Worm (Caenorhabditis elegans) whole organism, L4 larva: ENCODE data around the gene puf-9.

Experiments used
- R02D3.7 ChIP-seq: fragments of 150-350 bp; sonication (generic microtip); optimal IDR thresholded peaks from 3 replicates; lab custom pipeline; 2014; ENCODE audit warnings: missing biosample characterization, missing genetic modification characterization
- Y48G9A.11 ChIP-seq: fragments of 200-800 bp; sonication (Bioruptor generic); IDR thresholded peaks from 2 replicates; pipeline ENCODE4 v1.3.6; 2022; ENCODE audit warnings: missing genetic modification reagents, missing genetic modification characterization, missing compliant biosample characterization
- ZK337.2 ChIP-seq: fragments of 200-800 bp; sonication (Bioruptor generic); IDR thresholded peaks from 2 replicates; pipeline ENCODE4 v1.3.6; 2022; ENCODE audit warnings: missing genetic modification reagents, missing genetic modification characterization, missing compliant biosample characterization
- aha-1 ChIP-seq: fragments of 150-350 bp; peaks from one replicate; lab custom pipeline; 2014; ENCODE audit warnings: missing biosample characterization, missing genetic modification characterization
- ama-1 ChIP-seq: fragments of 150-350 bp; optimal IDR thresholded peaks from 2 replicates; lab custom pipeline; 2014; ENCODE audit warnings: inconsistent platforms, mixed read lengths
- attf-4 ChIP-seq: sonication (generic microtip); optimal IDR thresholded peaks from 3 replicates; lab custom pipeline; 2017; ENCODE audit warnings: missing biosample characterization, missing genetic modification characterization
- ceh-20 ChIP-seq: fragments of 200-800 bp; sonication (Bioruptor generic); IDR thresholded peaks from 2 replicates; pipeline ENCODE4 v1.3.6; 2022; ENCODE audit warnings: missing genetic modification reagents, missing genetic modification characterization, missing compliant biosample characterization
- ceh-28 ChIP-seq: fragments of 150-350 bp; optimal IDR thresholded peaks from 2 replicates; lab custom pipeline; 2014; ENCODE audit warnings: missing biosample characterization, missing genetic modification reagents, missing genetic modification characterization
- ceh-44 ChIP-seq: fragments of 200-800 bp; sonication (Bioruptor generic); IDR thresholded peaks from 2 replicates; pipeline ENCODE4 v1.3.6; 2022; ENCODE audit warnings: missing genetic modification reagents, missing genetic modification characterization, missing compliant biosample characterization
- ces-1 ChIP-seq: fragments of 150-350 bp; sonication (generic microtip); optimal IDR thresholded peaks from 4 replicates; lab custom pipeline; 2014; ENCODE audit warnings: missing biosample characterization, missing genetic modification reagents, missing genetic modification characterization
- cey-2 ChIP-seq: sonication (generic microtip); optimal IDR thresholded peaks from 3 replicates; lab custom pipeline; 2017; ENCODE audit warnings: missing genetic modification characterization, mild to moderate bottlenecking, missing compliant biosample characterization, antibody characterized with exemption, borderline replicate concordance; ENCODE audit not compliant: insufficient read depth
- daf-12 ChIP-seq: fragments of 150-350 bp; optimal IDR thresholded peaks from 2 replicates; lab custom pipeline; 2014; ENCODE audit warnings: missing biosample characterization, missing genetic modification reagents, missing genetic modification characterization
- daf-19 ChIP-seq: fragments of 200-800 bp; sonication (Bioruptor generic); conservative IDR thresholded peaks from 2 replicates; pipeline ENCODE4 v1.3.6; 2022; ENCODE audit warnings: missing genetic modification characterization, missing compliant biosample characterization
- dve-1 ChIP-seq: sonication (generic microtip); optimal IDR thresholded peaks from 2 replicates; lab custom pipeline; 2017; ENCODE audit warnings: antibody characterized with exemption, mild to moderate bottlenecking, missing genetic modification characterization, missing compliant biosample characterization; ENCODE audit not compliant: insufficient read depth
- egl-27 ChIP-seq: sonication (generic microtip); optimal IDR thresholded peaks from 3 replicates; lab custom pipeline; 2017; ENCODE audit warnings: missing biosample characterization, missing genetic modification reagents, missing genetic modification characterization
- fkh-10 ChIP-seq: fragments of 150-350 bp; optimal IDR thresholded peaks from 2 replicates; lab custom pipeline; 2014; ENCODE audit warnings: missing biosample characterization, missing genetic modification reagents, missing genetic modification characterization
- fos-1 ChIP-seq: fragments of 150-350 bp; optimal IDR thresholded peaks from 2 replicates; lab custom pipeline; 2014; ENCODE audit warnings: missing biosample characterization, missing genetic modification characterization
- hif-1 ChIP-seq, 2 experiments: sonication (generic microtip); optimal IDR thresholded peaks; 2 replicates each; lab custom pipeline; 2016 to 2017; ENCODE audit warnings: missing compliant biosample characterization in 2 of 2, missing genetic modification characterization in 2 of 2, missing genetic modification reagents in 2 of 2, missing genotype in 2 of 2, mild to moderate bottlenecking in 1 of 2
- hlh-11 ChIP-seq: fragments of 200-800 bp; sonication (Bioruptor generic); optimal IDR thresholded peaks from 2 replicates; lab custom pipeline; 2018; ENCODE audit warnings: mild to moderate bottlenecking, missing genetic modification characterization, missing compliant biosample characterization
- hlh-30 ChIP-seq: sonication (generic microtip); optimal IDR thresholded peaks from 2 replicates; lab custom pipeline; 2017; ENCODE audit warnings: antibody characterized with exemption, mild to moderate bottlenecking, missing genetic modification characterization, missing compliant biosample characterization; ENCODE audit not compliant: insufficient read depth
- hmg-1.1 ChIP-seq: fragments of 200-800 bp; sonication (Bioruptor generic); IDR thresholded peaks from 2 replicates; pipeline ENCODE4 v1.3.6; 2022; ENCODE audit warnings: missing genetic modification reagents, missing genetic modification characterization, missing compliant biosample characterization
- lim-7 ChIP-seq: fragments of 200-800 bp; sonication (Bioruptor generic); IDR thresholded peaks from 2 replicates; pipeline ENCODE4 v1.3.6; 2022; ENCODE audit warnings: missing genetic modification characterization, missing compliant biosample characterization
- lin-1 ChIP-seq: fragments of 200-800 bp; sonication (Bioruptor generic); IDR thresholded peaks from 2 replicates; pipeline ENCODE4 v1.3.6; 2022; ENCODE audit warnings: missing genetic modification reagents, missing genetic modification characterization, missing compliant biosample characterization
- lin-13 ChIP-seq: fragments of 150-350 bp; optimal IDR thresholded peaks from 2 replicates; lab custom pipeline; 2014; ENCODE audit warnings: missing biosample characterization, missing genetic modification reagents, missing genetic modification characterization
- lsy-2 ChIP-seq, 2 experiments: fragments of 150-350 bp in 1 of 2; sonication (generic microtip) in 1 of 2; optimal IDR thresholded peaks; 2 replicates each; lab custom pipeline; 2014 to 2017; ENCODE audit warnings: missing biosample characterization in 2 of 2, missing genetic modification characterization in 2 of 2
- mdt-29 ChIP-seq: fragments of 200-800 bp; sonication (Bioruptor generic); IDR thresholded peaks from 2 replicates; pipeline ENCODE4 v1.3.6; 2022; ENCODE audit warnings: missing genetic modification reagents, missing genetic modification characterization, missing compliant biosample characterization
- mep-1 ChIP-seq: fragments of 150-350 bp; sonication (generic microtip); optimal IDR thresholded peaks from 3 replicates; lab custom pipeline; 2014; ENCODE audit warnings: missing biosample characterization, missing genetic modification characterization
- mxl-2 ChIP-seq: fragments of 200-800 bp; sonication (Bioruptor generic); conservative IDR thresholded peaks from 2 replicates; pipeline ENCODE4 v1.3.6; 2022; ENCODE audit warnings: missing genetic modification reagents, missing genetic modification characterization, missing compliant biosample characterization
- mxl-3 ChIP-seq: fragments of 200-800 bp; sonication (Bioruptor generic); optimal IDR thresholded peaks from 2 replicates; lab custom pipeline; 2018; ENCODE audit warnings: mild to moderate bottlenecking, missing genetic modification characterization, missing compliant biosample characterization
- nhr-102 ChIP-seq: sonication (generic microtip); optimal IDR thresholded peaks from 2 replicates; lab custom pipeline; 2016; ENCODE audit warnings: mild to moderate bottlenecking, missing genetic modification characterization, moderate library complexity, missing compliant biosample characterization
- nhr-11 ChIP-seq: fragments of 150-350 bp; optimal IDR thresholded peaks from 2 replicates; lab custom pipeline; 2014; ENCODE audit warnings: missing biosample characterization, missing genetic modification characterization
- nhr-237 ChIP-seq: sonication (generic microtip); optimal IDR thresholded peaks from 2 replicates; lab custom pipeline; 2017; ENCODE audit warnings: missing biosample characterization, missing genetic modification characterization
- nhr-41 ChIP-seq: fragments of 200-800 bp; sonication (Bioruptor generic); IDR thresholded peaks from 2 replicates; pipeline ENCODE4 v1.3.6; 2022; ENCODE audit warnings: missing genetic modification reagents, missing genetic modification characterization, missing compliant biosample characterization
- nhr-42 ChIP-seq: fragments of 200-800 bp; sonication (Bioruptor generic); IDR thresholded peaks from 2 replicates; pipeline ENCODE4 v1.3.6; 2022; ENCODE audit warnings: missing genetic modification characterization, missing compliant biosample characterization
- nhr-48 ChIP-seq: sonication (generic microtip); optimal IDR thresholded peaks from 2 replicates; lab custom pipeline; 2016; ENCODE audit warnings: mild to moderate bottlenecking, missing genetic modification characterization, missing compliant biosample characterization
- nhr-6 ChIP-seq: fragments of 150-350 bp; optimal IDR thresholded peaks from 2 replicates; lab custom pipeline; 2014; ENCODE audit warnings: missing biosample characterization, missing genetic modification characterization
- nhr-76 ChIP-seq: fragments of 150-350 bp; optimal IDR thresholded peaks from 2 replicates; lab custom pipeline; 2014; ENCODE audit warnings: missing biosample characterization, missing genetic modification characterization
- nhr-77 ChIP-seq: fragments of 150-350 bp; optimal IDR thresholded peaks from 2 replicates; lab custom pipeline; 2014; ENCODE audit warnings: missing biosample characterization, missing genetic modification characterization
- pqm-1 ChIP-seq: sonication (generic microtip); optimal IDR thresholded peaks from 2 replicates; lab custom pipeline; 2017; ENCODE audit warnings: missing biosample characterization, missing genetic modification characterization
- rbr-2 ChIP-seq: sonication (generic microtip); optimal IDR thresholded peaks from 2 replicates; lab custom pipeline; 2016; ENCODE audit warnings: missing genotype, missing genetic modification characterization, missing compliant biosample characterization
- set-16 ChIP-seq: fragments of 200-800 bp; sonication (Bioruptor generic); IDR thresholded peaks from 2 replicates; pipeline ENCODE4 v1.3.6; 2022; ENCODE audit warnings: missing genetic modification reagents, missing genetic modification characterization, missing compliant biosample characterization
- skn-1 ChIP-seq: fragments of 150-350 bp; optimal IDR thresholded peaks from 2 replicates; lab custom pipeline; 2014; ENCODE audit warnings: missing biosample characterization, missing genetic modification characterization
- snpc-4 ChIP-seq: fragments of 150-350 bp; optimal IDR thresholded peaks from 2 replicates; lab custom pipeline; 2014; ENCODE audit warnings: missing biosample characterization, missing genetic modification characterization
- tag-97 ChIP-seq: fragments of 200-800 bp; sonication (Bioruptor generic); IDR thresholded peaks from 2 replicates; pipeline ENCODE4 v1.3.6; 2022; ENCODE audit warnings: missing genetic modification characterization, missing compliant biosample characterization
- tra-1 ChIP-seq: fragments of 200-800 bp; sonication (Bioruptor generic); IDR thresholded peaks from 2 replicates; pipeline ENCODE4 v1.3.6; 2022; ENCODE audit warnings: missing genetic modification reagents, missing genetic modification characterization, missing compliant biosample characterization
- unc-130 ChIP-seq: sonication (generic microtip); optimal IDR thresholded peaks from 2 replicates; lab custom pipeline; 2016; ENCODE audit warnings: missing genetic modification reagents, missing genetic modification characterization, missing compliant biosample characterization
- unc-39 ChIP-seq: sonication (generic microtip); optimal IDR thresholded peaks from 2 replicates; lab custom pipeline; 2017; ENCODE audit warnings: missing biosample characterization, missing genetic modification characterization
- vab-7 ChIP-seq: fragments of 200-800 bp; sonication (Bioruptor generic); IDR thresholded peaks from 2 replicates; pipeline ENCODE4 v1.3.6; 2022; ENCODE audit warnings: missing genetic modification reagents, missing genetic modification characterization, missing compliant biosample characterization
- zfp-2 ChIP-seq: sonication (generic microtip); optimal IDR thresholded peaks from 2 replicates; lab custom pipeline; 2016; ENCODE audit warnings: mild to moderate bottlenecking, missing genetic modification characterization, missing compliant biosample characterization
- zip-11 ChIP-seq: fragments of 200-800 bp; sonication (Bioruptor generic); IDR thresholded peaks from 2 replicates; pipeline ENCODE4 v1.3.6; 2022; ENCODE audit warnings: missing genetic modification characterization, missing compliant biosample characterization
- ztf-11 ChIP-seq: fragments of 150-350 bp; optimal IDR thresholded peaks from 2 replicates; lab custom pipeline; 2014; ENCODE audit warnings: missing biosample characterization, missing genetic modification characterization
- ztf-7 ChIP-seq: fragments of 150-350 bp; optimal IDR thresholded peaks from 2 replicates; lab custom pipeline; 2014; ENCODE audit warnings: missing biosample characterization, missing genetic modification characterization

Gene puf-9

ce11 chrX:5801156-5801592 is 40.2 kb upstream of the puf-9 start (continued):
- TF ChIP-seq set-16 (GFP tag; lab: Robert Waterston, UW): peak; percentile 37; the same call in 1 of the 2 replicates
- peak; percentile 68 for TF ChIP-seq lin-1 (GFP tag; lab: Robert Waterston, UW)
- peak; percentile 75 for TF ChIP-seq Y48G9A.11
- peak; percentile 7 for TF ChIP-seq pqm-1
- peak; percentile 24 for TF ChIP-seq snpc-4
- TF ChIP-seq zfp-2: peak; percentile 48
- TF ChIP-seq nhr-76 (tag; lab: Kevin White, UChicago): no peak
- peak; percentile 73 for TF ChIP-seq unc-130 (GFP tag; lab: Kevin White, UChicago)
- TF ChIP-seq ztf-11 (tag; lab: Kevin White, UChicago): no peak
- TF ChIP-seq fos-1 (tag; lab: Kevin White, UChicago): no peak
- TF ChIP-seq hlh-11 (tag; lab: Kevin White, UChicago): peak; percentile 83
- TF ChIP-seq nhr-77 (tag; lab: Kevin White, UChicago): peak; percentile 48
- peak; percentile 88 for TF ChIP-seq lim-7 (GFP tag; lab: Robert Waterston, UW)
- peak; percentile 57 for TF ChIP-seq fkh-10 (GFP tag; lab: Kevin White, UChicago)
- 0 out of 2 replicates have a peak, but pooled peaks have one; percentile 25 for TF ChIP-seq ZK337.2 (GFP tag; lab: Robert Waterston, UW)
- TF ChIP-seq cey-2 (tag; lab: Kevin White, UChicago): no peak
- peak; percentile 94 for TF ChIP-seq mep-1 (tag; lab: Kevin White, UChicago)
- TF ChIP-seq ceh-20 (GFP tag; lab: Robert Waterston, UW): peak; percentile 86
- TF ChIP-seq lin-13 (GFP tag; lab: Kevin White, UChicago): peak; percentile 66
- TF ChIP-seq ceh-28 (tag; lab: Kevin White, UChicago): peak; percentile 26
- TF ChIP-seq mdt-29 (GFP tag; lab: Robert Waterston, UW): peak; percentile 85
- peak; percentile 78 for TF ChIP-seq mxl-3
- peak; percentile 82; the same call in 1 of the 2 replicates for TF ChIP-seq tag-97 (GFP tag; lab: Robert Waterston, UW)
- peak; percentile 82 for TF ChIP-seq nhr-11 (tag; lab: Kevin White, UChicago)
- peak; percentile 24 for TF ChIP-seq nhr-237
- TF ChIP-seq nhr-41: 0 out of 2 replicates have a peak, but pooled peaks have one; percentile 53
- peak; percentile 88 for TF ChIP-seq tra-1 (GFP tag; lab: Robert Waterston, UW)
- no peak for TF ChIP-seq ama-1
- TF ChIP-seq rbr-2: peak; percentile 92
- peak; percentile 59 to 63 for TF ChIP-seq hif-1 (tag; optimal IDR thresholded peaks at IDR 0.05; lab: Kevin White, UChicago)
- peak; percentile 85 for TF ChIP-seq nhr-48 (tag; lab: Kevin White, UChicago)
- peak; percentile 89 for TF ChIP-seq ztf-7 (tag; lab: Kevin White, UChicago)
- TF ChIP-seq skn-1 (tag; lab: Kevin White, UChicago): no peak
- peak; percentile 81 for TF ChIP-seq mxl-2 (GFP tag; lab: Robert Waterston, UW)
- 0 out of 2 replicates have a peak, but pooled peaks have one; percentile 26 for TF ChIP-seq zip-11 (GFP tag; lab: Robert Waterston, UW)
- TF ChIP-seq hlh-30 (tag; lab: Kevin White, UChicago): peak; percentile 81
- TF ChIP-seq lsy-2 (tag; optimal IDR thresholded peaks at IDR 0.05; lab: Kevin White, UChicago): peak; percentile 74 to 85
- peak; percentile 98 for TF ChIP-seq hmg-1.1 (GFP tag; lab: Robert Waterston, UW)
- peak; percentile 37 for TF ChIP-seq attf-4 (tag; lab: Kevin White, UChicago)
- TF ChIP-seq dve-1 (tag; lab: Kevin White, UChicago): peak; percentile 73
- TF ChIP-seq unc-39 (tag; lab: Kevin White, UChicago): no peak
- no peak for TF ChIP-seq daf-12 (tag; lab: Kevin White, UChicago)
- no peak for TF ChIP-seq R02D3.7 (tag; lab: Kevin White, UChicago)
- TF ChIP-seq daf-19: peak; percentile 92
- TF ChIP-seq aha-1 (tag; lab: Kevin White, UChicago): peak; percentile 98
- peak; percentile 74 for TF ChIP-seq egl-27 (tag; lab: Kevin White, UChicago)
- peak; percentile 88 for TF ChIP-seq nhr-102 (tag; lab: Kevin White, UChicago)
- peak; percentile 76 for TF ChIP-seq nhr-6 (tag; lab: Kevin White, UChicago)
- TF ChIP-seq nhr-42 (GFP tag; lab: Robert Waterston, UW): peak; percentile 83
- peak; percentile 92 for TF ChIP-seq vab-7 (GFP tag; lab: Robert Waterston, UW)
- TF ChIP-seq ceh-44 (GFP tag; lab: Robert Waterston, UW): peak; percentile 58; the same call in 1 of the 2 replicates
- peak; percentile 91 for TF ChIP-seq ces-1 (GFP tag; lab: Kevin White, UChicago)
